Fruit fly (Drosophila melanogaster) whole organism, embryonic: ENCODE results near the gene Rbbp5.

Source experiments
- BEAF-32 ChIP-seq: fragments of 200-800 bp; sonication (Bioruptor generic); optimal IDR thresholded peaks from 3 replicates; lab custom pipeline; 2017; ENCODE audit warnings: missing biosample characterization, missing genetic modification characterization, mild to moderate bottlenecking, moderate library complexity, missing genetic modification reagents
- CG10267 ChIP-seq: fragments of 200-800 bp; sonication (Bioruptor generic); optimal IDR thresholded peaks from 2 replicates; lab custom pipeline; 2018; ENCODE audit warnings: missing biosample characterization, mild to moderate bottlenecking, missing genetic modification characterization, moderate library complexity
- CG10321 ChIP-seq: fragments of 200-800 bp; sonication (Bioruptor generic); IDR thresholded peaks from 2 replicates; pipeline ENCODE4 v1.3.6; 2022; ENCODE audit warnings: missing biosample characterization, missing genetic modification characterization
- CG10979 ChIP-seq: fragments of 200-800 bp; sonication (Bioruptor generic); optimal IDR thresholded peaks from 2 replicates; lab custom pipeline; 2018; ENCODE audit warnings: missing biosample characterization, mild to moderate bottlenecking, missing genetic modification characterization, moderate library complexity
- CG12104 ChIP-seq: fragments of 200-800 bp; sonication (Bioruptor generic); optimal IDR thresholded peaks from 3 replicates; lab custom pipeline; 2016; ENCODE audit warnings: missing biosample characterization, missing genetic modification characterization
- CG12236 ChIP-seq: fragments of 200-800 bp; sonication (Bioruptor generic); optimal IDR thresholded peaks from 2 replicates; lab custom pipeline; 2016; ENCODE audit warnings: missing biosample characterization, missing genetic modification characterization
- CG12769 ChIP-seq: fragments of 200-800 bp; sonication (Bioruptor generic); optimal IDR thresholded peaks from 2 replicates; lab custom pipeline; 2019; ENCODE audit warnings: missing biosample characterization, mild to moderate bottlenecking, missing genetic modification characterization, moderate library complexity
- CG15011 ChIP-seq: fragments of 200-800 bp; sonication (Bioruptor generic); optimal IDR thresholded peaks from 3 replicates; lab custom pipeline; 2018; ENCODE audit warnings: missing biosample characterization, mild to moderate bottlenecking, missing genetic modification characterization
- CG18262 ChIP-seq: fragments of 200-800 bp; optimal IDR thresholded peaks from 3 replicates; lab custom pipeline; 2019; ENCODE audit warnings: missing biosample characterization, mild to moderate bottlenecking, missing genetic modification characterization, moderate library complexity
- CG2129 ChIP-seq: fragments of 200-800 bp; sonication (Bioruptor generic); IDR thresholded peaks from 2 replicates; pipeline ENCODE4 v1.3.6; 2022; ENCODE audit warnings: missing biosample characterization, missing genetic modification characterization; ENCODE audit not compliant: partially characterized antibody
- CG2202 ChIP-seq: fragments of 200-800 bp; sonication (Bioruptor generic); optimal IDR thresholded peaks from 2 replicates; lab custom pipeline; 2018; ENCODE audit warnings: missing biosample characterization, mild to moderate bottlenecking, missing genetic modification characterization
- CG3407 ChIP-seq: fragments of 200-800 bp; sonication (Bioruptor generic); optimal IDR thresholded peaks from 2 replicates; lab custom pipeline; 2018; ENCODE audit warnings: missing biosample characterization, mild to moderate bottlenecking, missing genetic modification characterization
- CG3847 ChIP-seq: fragments of 200-800 bp; sonication (Bioruptor generic); IDR thresholded peaks from 2 replicates; pipeline ENCODE4 v1.3.6; 2022; ENCODE audit warnings: missing biosample characterization, missing genetic modification characterization
- CG4730 ChIP-seq: fragments of 200-800 bp; sonication (Bioruptor generic); IDR thresholded peaks from 2 replicates; pipeline ENCODE4 v1.3.6; 2022; ENCODE audit warnings: missing biosample characterization, missing genetic modification characterization
- CG7372 ChIP-seq: fragments of 200-800 bp; sonication (Bioruptor generic); IDR thresholded peaks from 2 replicates; pipeline ENCODE4 v1.3.6; 2022; ENCODE audit warnings: missing biosample characterization, missing genetic modification characterization
- CG9932 ChIP-seq: fragments of 200-800 bp; sonication (Bioruptor generic); IDR thresholded peaks from 2 replicates; pipeline ENCODE4 v1.3.6; 2022; ENCODE audit warnings: missing biosample characterization, missing genetic modification characterization
- Camta ChIP-seq: fragments of 200-800 bp; sonication (Bioruptor generic); optimal IDR thresholded peaks from 2 replicates; lab custom pipeline; 2016; ENCODE audit warnings: missing biosample characterization, missing genetic modification characterization
- Dll ChIP-seq: fragments of 200-800 bp; sonication (Bioruptor generic); IDR thresholded peaks from 4 replicates; pipeline ENCODE4 v1.3.6; 2022; ENCODE audit warnings: missing biosample characterization, missing genetic modification characterization; ENCODE audit not compliant: partially characterized antibody
- E2f1 ChIP-seq: fragments of 200-800 bp; sonication (Bioruptor generic); IDR thresholded peaks from 2 replicates; pipeline ENCODE4 v1.3.6; 2022; ENCODE audit warnings: missing biosample characterization, missing genetic modification characterization
- HLH3B ChIP-seq: fragments of 200-800 bp; sonication (Bioruptor generic); IDR thresholded peaks from 2 replicates; pipeline ENCODE4 v1.3.6; 2022; ENCODE audit warnings: missing biosample characterization, missing genetic modification characterization
- Hr78 ChIP-seq, 2 experiments: fragments of 200-800 bp in 1 of 2; fragments of >200 bp in 1 of 2; sonication (Bioruptor generic) in 1 of 2; optimal IDR thresholded peaks; 2 replicates each; lab custom pipeline; 2017 to 2019; ENCODE audit warnings: missing biosample characterization in 2 of 2, missing genetic modification characterization in 2 of 2, mild to moderate bottlenecking in 1 of 2, moderate library complexity in 1 of 2
- Hsf ChIP-seq: fragments of 200-800 bp; sonication (Bioruptor generic); optimal IDR thresholded peaks from 3 replicates; lab custom pipeline; 2016; ENCODE audit warnings: missing biosample characterization, missing genetic modification characterization
- Max ChIP-seq: fragments of 200-800 bp; sonication (Bioruptor generic); optimal IDR thresholded peaks from 2 replicates; lab custom pipeline; 2016; ENCODE audit warnings: missing biosample characterization, mild to moderate bottlenecking, missing genetic modification characterization
- Mrtf ChIP-seq: fragments of 200-800 bp; sonication (Bioruptor generic); IDR thresholded peaks from 3 replicates; pipeline ENCODE4 v1.3.6; 2022; ENCODE audit warnings: missing biosample characterization, missing genetic modification characterization
- NC2α ChIP-seq: fragments of 200-800 bp; sonication (Bioruptor generic); optimal IDR thresholded peaks from 2 replicates; lab custom pipeline; 2016; ENCODE audit warnings: missing biosample characterization, missing genetic modification characterization
- Nf-YB ChIP-seq: fragments of 200-800 bp; sonication (Bioruptor generic); optimal IDR thresholded peaks from 3 replicates; lab custom pipeline; 2019; ENCODE audit warnings: missing biosample characterization, mild to moderate bottlenecking, missing genetic modification characterization, moderate library complexity
- Optix ChIP-seq: fragments of 200-800 bp; sonication (Bioruptor generic); IDR thresholded peaks from 3 replicates; pipeline ENCODE4 v1.3.6; 2022; ENCODE audit warnings: missing biosample characterization, missing genetic modification characterization
- Xbp1 ChIP-seq: fragments of 200-800 bp; sonication (Bioruptor generic); optimal IDR thresholded peaks from 3 replicates; lab custom pipeline; 2016; ENCODE audit warnings: missing biosample characterization, mild to moderate bottlenecking, missing genetic modification characterization
- amos ChIP-seq: fragments of 200-800 bp; sonication (Bioruptor generic); IDR thresholded peaks from 2 replicates; pipeline ENCODE4 v1.3.6; 2022; ENCODE audit warnings: missing biosample characterization, missing genetic modification characterization; ENCODE audit not compliant: partially characterized antibody
- ap ChIP-seq: fragments of 200-800 bp; sonication (Bioruptor generic); IDR thresholded peaks from 2 replicates; pipeline ENCODE4 v1.3.6; 2022; ENCODE audit warnings: missing biosample characterization, missing genetic modification characterization
- btn ChIP-seq: fragments of 200-800 bp; sonication (Bioruptor generic); optimal IDR thresholded peaks from 2 replicates; lab custom pipeline; 2016; ENCODE audit warnings: missing biosample characterization, missing genetic modification characterization
- cato ChIP-seq: fragments of 200-800 bp; sonication (Bioruptor generic); optimal IDR thresholded peaks from 2 replicates; lab custom pipeline; 2016; ENCODE audit warnings: missing biosample characterization, missing genetic modification characterization, borderline replicate concordance
- chn ChIP-seq: fragments of 200-800 bp; sonication (Bioruptor generic); optimal IDR thresholded peaks from 2 replicates; lab custom pipeline; 2016; ENCODE audit warnings: missing biosample characterization, missing genetic modification characterization
- croc ChIP-seq: fragments of 200-800 bp; sonication (Bioruptor generic); conservative IDR thresholded peaks from 3 replicates; pipeline ENCODE4 v1.3.6; 2022; ENCODE audit warnings: missing biosample characterization, missing genetic modification characterization
- crp ChIP-seq, 2 experiments: fragments of 200-800 bp; sonication (Bioruptor generic); optimal IDR thresholded peaks; 2 replicates in 1 of 2; 3 replicates in 1 of 2; lab custom pipeline; 2017; ENCODE audit warnings: missing biosample characterization in 2 of 2, missing genetic modification characterization in 2 of 2, mild to moderate bottlenecking in 1 of 2, moderate library complexity in 1 of 2
- da ChIP-seq: fragments of 200-800 bp; sonication (Bioruptor generic); optimal IDR thresholded peaks from 2 replicates; lab custom pipeline; 2016; ENCODE audit warnings: missing biosample characterization, missing genetic modification characterization
- dpn ChIP-seq, 2 experiments: fragments of 200-800 bp; sonication (Bioruptor generic); optimal IDR thresholded peaks; 3 replicates each; lab custom pipeline; 2016; ENCODE audit warnings: missing biosample characterization in 2 of 2, missing genetic modification characterization in 2 of 2
- hth ChIP-seq: fragments of >200 bp; optimal IDR thresholded peaks from 2 replicates; lab custom pipeline; 2017; ENCODE audit warnings: inconsistent platforms
- jing ChIP-seq: fragments of 200-800 bp; sonication (Bioruptor generic); optimal IDR thresholded peaks from 2 replicates; lab custom pipeline; 2018; ENCODE audit warnings: missing biosample characterization, mild to moderate bottlenecking, missing genetic modification characterization
- ken ChIP-seq: fragments of 200-800 bp; sonication (Bioruptor generic); IDR thresholded peaks from 3 replicates; pipeline ENCODE4 v1.3.6; 2022; ENCODE audit warnings: missing biosample characterization, missing genetic modification characterization
- kni ChIP-seq: fragments of 200-800 bp; sonication (Bioruptor generic); optimal IDR thresholded peaks from 3 replicates; lab custom pipeline; 2017; ENCODE audit warnings: mild to moderate bottlenecking, missing biosample characterization, missing genetic modification reagents, missing genetic modification characterization
- maf-S ChIP-seq: fragments of 200-800 bp; sonication (Bioruptor generic); optimal IDR thresholded peaks from 2 replicates; lab custom pipeline; 2016; ENCODE audit warnings: missing biosample characterization, missing genetic modification characterization
- mirr ChIP-seq: fragments of 200-800 bp; sonication (Bioruptor generic); optimal IDR thresholded peaks from 3 replicates; lab custom pipeline; 2018; ENCODE audit warnings: missing biosample characterization, mild to moderate bottlenecking, missing genetic modification characterization
- nerfin-1 ChIP-seq: fragments of 200-800 bp; sonication (Bioruptor generic); optimal IDR thresholded peaks from 3 replicates; lab custom pipeline; 2019; ENCODE audit warnings: missing biosample characterization, mild to moderate bottlenecking, missing genetic modification characterization, moderate library complexity
- peb ChIP-seq: fragments of 200-800 bp; sonication (Bioruptor generic); IDR thresholded peaks from 2 replicates; pipeline ENCODE4 v1.3.6; 2022; ENCODE audit warnings: missing biosample characterization, missing genetic modification characterization
- psq ChIP-seq: fragments of 200-800 bp; sonication (Bioruptor generic); optimal IDR thresholded peaks from 2 replicates; lab custom pipeline; 2017; ENCODE audit warnings: missing biosample characterization, missing genetic modification characterization
- repo ChIP-seq: fragments of 200-800 bp; sonication (Bioruptor generic); optimal IDR thresholded peaks from 2 replicates; lab custom pipeline; 2016; ENCODE audit warnings: missing biosample characterization, missing genetic modification characterization
- seq ChIP-seq: fragments of 200-800 bp; sonication (Bioruptor generic); IDR thresholded peaks from 2 replicates; pipeline ENCODE4 v1.3.6; 2022; ENCODE audit warnings: missing biosample characterization, missing genetic modification characterization
- shn ChIP-seq: fragments of 200-800 bp; sonication (Bioruptor generic); optimal IDR thresholded peaks from 3 replicates; lab custom pipeline; 2016; ENCODE audit warnings: missing biosample characterization, missing genetic modification characterization
- sisA ChIP-seq: fragments of 200-800 bp; sonication (Bioruptor generic); IDR thresholded peaks from 2 replicates; pipeline ENCODE4 v1.3.6; 2022; ENCODE audit warnings: missing biosample characterization, missing genetic modification characterization
- so ChIP-seq: fragments of 200-800 bp; sonication (Bioruptor generic); IDR thresholded peaks from 3 replicates; pipeline ENCODE4 v1.3.6; 2022; ENCODE audit warnings: missing biosample characterization, missing genetic modification characterization
- tap ChIP-seq: fragments of 200-800 bp; optimal IDR thresholded peaks from 3 replicates; lab custom pipeline; 2019; ENCODE audit warnings: missing biosample characterization, mild to moderate bottlenecking, missing genetic modification characterization, moderate library complexity

The Rbbp5 gene

DNA sequence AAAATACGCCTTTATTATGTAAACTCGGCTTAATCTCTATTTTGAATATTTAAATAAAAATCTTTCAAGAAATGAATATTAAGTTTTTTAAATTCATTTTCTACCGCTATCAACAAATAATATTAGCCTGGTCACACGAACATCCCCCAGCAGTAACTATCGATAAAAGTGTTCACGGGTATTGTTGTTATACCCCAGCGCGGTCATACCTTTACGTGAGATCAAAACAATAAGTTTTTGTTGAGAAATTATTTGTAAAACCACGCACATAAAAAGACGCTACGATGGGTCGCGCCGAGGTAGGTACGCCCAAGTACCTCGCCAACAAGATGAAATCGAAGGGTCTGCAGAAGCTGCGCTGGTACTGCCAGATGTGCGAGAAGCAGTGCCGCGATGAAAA lies 8.9 kb upstream of the Rbbp5 start, which contains the start of gene kin17 (continued):
- no peak for TF ChIP-seq CG18262 (tag; lab: Kevin White, UChicago)
- TF ChIP-seq so (GFP tag; lab: Robert Waterston, UW) = 0 out of 3 replicates have a peak, but pooled peaks have one; percentile 13
- no peak for TF ChIP-seq NC2α (GFP tag; lab: Kevin White, UChicago)
- peak in 1 of 2 experiments; percentile 60 for TF ChIP-seq crp (GFP tag; optimal IDR thresholded peaks at IDR 0.05; lab: Kevin White, UChicago)
- TF ChIP-seq E2f1 = no peak
- TF ChIP-seq ken (GFP tag; lab: Robert Waterston, UW) = no peak
- TF ChIP-seq seq (GFP tag; lab: Robert Waterston, UW) = no peak
- no peak for TF ChIP-seq kni (GFP tag; lab: Kevin White, UChicago)
- TF ChIP-seq CG10321 (GFP tag; lab: Robert Waterston, UW) = no peak
- TF ChIP-seq amos (GFP tag; lab: Robert Waterston, UW) = peak; percentile 72
- TF ChIP-seq Dll (GFP tag; lab: Robert Waterston, UW) = peak; percentile 76; the same call in 3 of the 4 replicates
- TF ChIP-seq CG9932 (GFP tag; lab: Robert Waterston, UW) = no peak
- no peak for TF ChIP-seq CG12236 (GFP tag; lab: Kevin White, UChicago)
- no peak for TF ChIP-seq CG15011 (GFP tag; lab: Kevin White, UChicago)
- no peak for TF ChIP-seq CG7372 (GFP tag; lab: Robert Waterston, UW)
- TF ChIP-seq BEAF-32 (GFP tag; lab: Kevin White, UChicago) = peak; percentile 80
- TF ChIP-seq CG4730 (GFP tag; lab: Robert Waterston, UW) = no peak
- no peak for TF ChIP-seq maf-S (GFP tag; lab: Kevin White, UChicago)
- TF ChIP-seq hth = no peak
- TF ChIP-seq CG12769 (tag; lab: Kevin White, UChicago) = no peak
- TF ChIP-seq CG10267 = peak; percentile 35
- no peak for TF ChIP-seq croc (GFP tag; lab: Robert Waterston, UW)
- no peak for TF ChIP-seq jing (GFP tag; lab: Kevin White, UChicago)
- 0 out of 2 replicates have a peak, but pooled peaks have one; percentile 17 for TF ChIP-seq CG2129 (GFP tag; lab: Robert Waterston, UW)
- no peak for TF ChIP-seq Xbp1 (GFP tag; lab: Kevin White, UChicago)
- TF ChIP-seq psq = no peak
- TF ChIP-seq tap (tag; lab: Kevin White, UChicago) = no peak
- no peak for TF ChIP-seq Nf-YB (GFP tag; lab: Kevin White, UChicago)
- no peak for TF ChIP-seq CG12104
- no peak for TF ChIP-seq nerfin-1 (tag; lab: Kevin White, UChicago)
- TF ChIP-seq chn (GFP tag; lab: Kevin White, UChicago) = no peak
- TF ChIP-seq ap (GFP tag; lab: Robert Waterston, UW) = no peak
- TF ChIP-seq CG2202 = no peak
- TF ChIP-seq dpn (GFP tag; optimal IDR thresholded peaks at IDR 0.05; lab: Kevin White, UChicago) = no peak
- no peak for TF ChIP-seq shn (GFP tag; lab: Kevin White, UChicago)
- no peak for TF ChIP-seq Hr78 (GFP tag; optimal IDR thresholded peaks at IDR 0.05; lab: Kevin White, UChicago)
- TF ChIP-seq repo = no peak
- TF ChIP-seq mirr (GFP tag; lab: Kevin White, UChicago) = no peak
- TF ChIP-seq da (GFP tag; lab: Kevin White, UChicago) = no peak
- TF ChIP-seq cato (GFP tag; lab: Kevin White, UChicago) = no peak
- TF ChIP-seq CG3407 (GFP tag; lab: Kevin White, UChicago) = no peak
- TF ChIP-seq Max (GFP tag; lab: Kevin White, UChicago) = no peak
- no peak for TF ChIP-seq Hsf
- no peak for TF ChIP-seq Camta (GFP tag; lab: Kevin White, UChicago)
- TF ChIP-seq Optix = no peak
- no peak for TF ChIP-seq sisA
- TF ChIP-seq peb (GFP tag; lab: Robert Waterston, UW) = no peak
- no peak for TF ChIP-seq CG10979 (tag; lab: Kevin White, UChicago)
- TF ChIP-seq Mrtf (GFP tag; lab: Robert Waterston, UW) = no peak
- TF ChIP-seq CG3847 (GFP tag; lab: Robert Waterston, UW) = peak; percentile 26; the same call in 1 of the 2 replicates
- no peak for TF ChIP-seq HLH3B (GFP tag; lab: Robert Waterston, UW)
- no peak for TF ChIP-seq btn (GFP tag; lab: Kevin White, UChicago)
